Worm (Caenorhabditis elegans): Measurements from ENCODE around the gene ZK632.14.

The ZK632.14 gene

DNA sequence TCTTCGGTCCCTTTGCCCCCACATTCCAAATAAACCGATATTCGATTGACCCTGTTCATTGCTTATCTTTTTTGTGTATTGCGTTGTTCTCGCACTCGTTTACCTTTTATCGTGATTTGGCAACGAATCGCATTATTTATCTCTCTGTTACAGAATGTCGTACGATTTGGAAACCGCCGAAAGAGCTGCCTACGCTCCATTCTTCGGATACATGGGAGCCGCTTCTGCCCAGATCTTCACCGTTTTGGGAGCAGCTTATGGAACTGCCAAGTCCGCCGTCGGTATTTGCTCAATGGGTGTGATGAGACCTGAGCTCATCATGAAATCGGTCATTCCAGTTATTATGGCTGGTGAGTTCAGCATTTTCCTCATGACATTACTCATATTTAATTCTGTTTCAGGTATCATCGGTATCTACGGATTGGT, 31.2 kb upstream of the ZK632.14 start, which contains the start of gene vha-2 (continued):
- TF ChIP-seq nhr-11 (tag; optimal IDR thresholded peaks at IDR 0.05), result no peak
- no peak for TF ChIP-seq hif-1 (tag; optimal IDR thresholded peaks at IDR 0.05)
- peak; percentile 32 for TF ChIP-seq mes-2 (tag; optimal IDR thresholded peaks at IDR 0.05; ENCODE audit: poor library complexity, severe bottlenecking)
- no peak for TF ChIP-seq snpc-4 (tag; optimal IDR thresholded peaks at IDR 0.05)
- TF ChIP-seq F49E8.2 (tag; optimal IDR thresholded peaks at IDR 0.05; ENCODE audit: borderline replicate concordance), result peak; percentile 40
- TF ChIP-seq hmg-1.1 (GFP tag; IDR thresholded peaks at IDR 0.05), result no peak
- TF ChIP-seq T20F7.1 (GFP tag; optimal IDR thresholded peaks at IDR 0.05), result peak; percentile 61
- no peak for TF ChIP-seq vab-7 (GFP tag; IDR thresholded peaks at IDR 0.05)
- no peak for TF ChIP-seq ceh-32 (tag; optimal IDR thresholded peaks at IDR 0.05; ENCODE audit: poor library complexity)
- no peak for TF ChIP-seq zag-1 (tag; optimal IDR thresholded peaks at IDR 0.05)
- TF ChIP-seq unc-130 (GFP tag; optimal IDR thresholded peaks at IDR 0.05), result no peak
- peak; percentile 38 for TF ChIP-seq pha-4 (GFP tag; IDR thresholded peaks at IDR 0.05)
- TF ChIP-seq pha-4 (tag; optimal IDR thresholded peaks at IDR 0.05), result no peak
- 0 out of 2 replicates have a peak, but pooled peaks have one; percentile 47 for TF ChIP-seq egl-43 (GFP tag; IDR thresholded peaks at IDR 0.05)
- no peak for TF ChIP-seq ZK546.5 (tag; optimal IDR thresholded peaks at IDR 0.05)
- no peak for TF ChIP-seq zfp-2 (tag; optimal IDR thresholded peaks at IDR 0.05)
- TF ChIP-seq ztf-11 (tag; optimal IDR thresholded peaks at IDR 0.05), result no peak
- TF ChIP-seq mxl-3 (GFP tag; optimal IDR thresholded peaks at IDR 0.05), result no peak
- no peak for TF ChIP-seq dmd-6 (GFP tag; IDR thresholded peaks at IDR 0.05)
- no peak for TF ChIP-seq mdl-1 (tag; optimal IDR thresholded peaks at IDR 0.05)
- TF ChIP-seq ceh-44 (GFP tag; IDR thresholded peaks at IDR 0.05), result no peak
- no peak for TF ChIP-seq jun-1 (tag; optimal IDR thresholded peaks at IDR 0.05)
- no peak for TF ChIP-seq dpl-1 (GFP tag; optimal IDR thresholded peaks at IDR 0.05)
- no peak for TF ChIP-seq zip-2 (tag; optimal IDR thresholded peaks at IDR 0.05)
- TF ChIP-seq lir-3 (tag; optimal IDR thresholded peaks at IDR 0.05), result no peak
- TF ChIP-seq tra-1 (GFP tag; IDR thresholded peaks at IDR 0.05), result peak; percentile 26; the same call in 1 of the 2 replicates
- peak; percentile 32 for TF ChIP-seq hlh-11 (tag; optimal IDR thresholded peaks at IDR 0.05)
- no peak for TF ChIP-seq zip-11 (GFP tag; IDR thresholded peaks at IDR 0.05)
- no peak for TF ChIP-seq php-3 (GFP tag; IDR thresholded peaks at IDR 0.05)
- no peak for TF ChIP-seq spr-3 (GFP tag; optimal IDR thresholded peaks at IDR 0.05)
- no peak for TF ChIP-seq tag-97 (GFP tag; IDR thresholded peaks at IDR 0.05)
- TF ChIP-seq Y48G9A.11 (GFP tag; IDR thresholded peaks at IDR 0.05), result no peak
- TF ChIP-seq mep-1 (tag; optimal IDR thresholded peaks at IDR 0.05), result peak; percentile 7
- TF ChIP-seq nhr-111 (GFP tag; optimal IDR thresholded peaks at IDR 0.05), result peak; percentile 42
- TF ChIP-seq lsy-2 (tag; optimal IDR thresholded peaks at IDR 0.05), result no peak
- no peak for TF ChIP-seq dmd-8 (GFP tag; IDR thresholded peaks at IDR 0.05)
- TF ChIP-seq mdt-29 (GFP tag; IDR thresholded peaks at IDR 0.05), result no peak
- TF ChIP-seq Y5F2A.4 (GFP tag; optimal IDR thresholded peaks at IDR 0.05), result no peak
- TF ChIP-seq nhr-41 (GFP tag; IDR thresholded peaks at IDR 0.05), result no peak
- no peak for TF ChIP-seq saeg-2 (GFP tag; IDR thresholded peaks at IDR 0.05)
- TF ChIP-seq daf-16 (GFP tag; optimal IDR thresholded peaks at IDR 0.05), result peak in 1 of 2 experiments; percentile 9
- TF ChIP-seq daf-16 (tag; optimal IDR thresholded peaks at IDR 0.05), result peak; percentile 31
- no peak for TF ChIP-seq dmd-9 (GFP tag; IDR thresholded peaks at IDR 0.05)
- no peak for TF ChIP-seq lim-7 (GFP tag; IDR thresholded peaks at IDR 0.05)
- no peak for TF ChIP-seq Y105C5A.15 (GFP tag; IDR thresholded peaks at IDR 0.05)
- peak in 1 of 2 experiments; percentile 91 for TF ChIP-seq unc-62 (GFP tag; optimal IDR thresholded peaks at IDR 0.05 in 1 of 2)
- TF ChIP-seq unc-62 (tag; optimal IDR thresholded peaks at IDR 0.05), result no peak
- TF ChIP-seq nhr-25 (tag; optimal IDR thresholded peaks at IDR 0.05; ENCODE audit: borderline replicate concordance, insufficient read depth), result no peak
- TF ChIP-seq ama-1 (optimal IDR thresholded peaks at IDR 0.05), result peak; percentile 90
- TF ChIP-seq nhr-102 (tag; optimal IDR thresholded peaks at IDR 0.05), result peak; percentile 12
- TF ChIP-seq ceh-20 (GFP tag; IDR thresholded peaks at IDR 0.05), result no peak
- TF ChIP-seq attf-4 (tag; optimal IDR thresholded peaks at IDR 0.05), result no peak

Measured in whole organism, L4 larva.